Worm (Caenorhabditis elegans): ENCODE results near the gene gst-35.

DNA sequence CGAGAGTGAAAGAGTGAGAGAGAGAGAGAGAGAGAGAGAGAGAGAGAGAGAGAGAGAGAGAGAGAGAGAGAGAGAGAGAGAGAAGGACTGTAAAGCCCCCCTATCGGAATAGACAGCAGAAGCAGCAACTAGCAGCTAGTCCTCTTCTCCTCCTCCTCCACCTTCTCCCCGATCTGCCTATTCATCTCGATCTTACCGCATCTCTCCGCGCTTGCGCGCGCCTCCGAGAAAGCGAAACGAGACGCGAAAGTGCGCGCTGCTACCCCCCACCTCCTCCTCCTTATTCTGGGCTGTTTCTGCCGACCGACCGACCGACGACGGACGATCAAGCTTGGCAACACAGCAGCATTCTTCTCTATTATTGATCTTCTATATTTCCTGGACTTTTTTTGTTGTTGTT, 32.8 kb upstream of the gst-35 start:
- TF ChIP-seq rpc-1 (optimal IDR thresholded peaks at IDR 0.05) = no peak
- TF ChIP-seq rpc-1 (tag; optimal IDR thresholded peaks at IDR 0.05) = no peak
- TF ChIP-seq ama-1 (optimal IDR thresholded peaks at IDR 0.05) = no peak
- no peak for TF ChIP-seq ama-1 (GFP tag; optimal IDR thresholded peaks at IDR 0.05)

All from whole organism, young adult.